Worm (Caenorhabditis elegans): Measurements from ENCODE around the gene F48F7.5.

ce11 chrX:13945090-13945489 is 30.4 kb upstream of the F48F7.5 start:
- TF ChIP-seq lin-13 (tag; optimal IDR thresholded peaks at IDR 0.05) (no peak), elt-1 (tag; optimal IDR thresholded peaks at IDR 0.05; ENCODE audit: borderline replicate concordance, insufficient read depth) (no peak), pha-4 (tag; optimal IDR thresholded peaks at IDR 0.05) (peak; percentile 73), lsy-2 (tag; optimal IDR thresholded peaks at IDR 0.05) (no peak), nhr-12 (tag; optimal IDR thresholded peaks at IDR 0.05) (no peak), blmp-1 (tag; optimal IDR thresholded peaks at IDR 0.05) (no peak)
